Worm (Caenorhabditis elegans): Measurements from ENCODE around the gene apc-2.

Gene apc-2

DNA sequence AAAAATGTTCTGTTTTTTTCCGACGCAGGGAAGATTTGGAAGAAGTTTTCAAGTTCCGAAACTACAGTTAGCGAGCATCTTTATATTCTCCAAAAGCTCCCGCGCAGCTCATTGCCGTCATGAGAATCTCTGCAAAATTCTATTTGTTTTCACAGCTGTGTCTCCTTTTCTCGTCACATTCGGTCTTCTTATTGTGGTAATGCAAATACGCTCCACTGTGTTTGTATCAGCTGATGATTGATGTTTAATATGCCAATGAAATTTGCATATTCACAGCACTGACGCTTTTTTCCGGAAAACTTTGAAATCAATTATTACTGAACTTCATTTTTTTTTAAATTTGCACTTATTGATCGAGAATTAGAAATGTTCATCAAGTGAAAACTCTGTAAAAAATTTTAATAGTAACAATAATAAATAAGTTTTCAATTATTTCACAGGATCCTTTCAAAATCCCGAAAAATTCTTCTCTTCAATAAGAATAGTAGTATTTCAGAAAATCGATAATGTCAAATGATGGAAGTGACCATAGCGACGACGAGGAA, 12.7 kb downstream of the apc-2 start, which contains the start of gene K06H7.2:
TSS of gene K06H7.2 (plus strand) at position 495 of the 545 bp plus-strand sequence.
- no peak for TF ChIP-seq hmg-4 (GFP tag; optimal IDR thresholded peaks at IDR 0.05)
- no peak for TF ChIP-seq B0310.2 (tag; optimal IDR thresholded peaks at IDR 0.05)
- no peak for TF ChIP-seq tra-4 (tag; optimal IDR thresholded peaks at IDR 0.05)
- no peak for TF ChIP-seq aly-1 (tag; optimal IDR thresholded peaks at IDR 0.05)
- no peak for TF ChIP-seq pes-1 (GFP tag; IDR thresholded peaks at IDR 0.05)
- no peak for TF ChIP-seq F13C5.2 (tag; optimal IDR thresholded peaks at IDR 0.05)
- TF ChIP-seq sea-1 (GFP tag; conservative IDR thresholded peaks at IDR 0.05), result no peak
- no peak for TF ChIP-seq hmbx-1 (tag; optimal IDR thresholded peaks at IDR 0.05)
- TF ChIP-seq ceh-13 (GFP tag; optimal IDR thresholded peaks at IDR 0.05), result no peak
- no peak for TF ChIP-seq ceh-36 (tag; optimal IDR thresholded peaks at IDR 0.05)
- no peak for TF ChIP-seq scrt-1 (GFP tag; IDR thresholded peaks at IDR 0.05)
- TF ChIP-seq ama-1 (optimal IDR thresholded peaks at IDR 0.05), result no peak
- no peak for TF ChIP-seq tbx-11 (GFP tag; IDR thresholded peaks at IDR 0.05)
- TF ChIP-seq tbx-37 (GFP tag; conservative IDR thresholded peaks at IDR 0.05), result no peak
- no peak for TF ChIP-seq flt-1 (GFP tag; IDR thresholded peaks at IDR 0.05)
- no peak for TF ChIP-seq hnd-1 (tag; optimal IDR thresholded peaks at IDR 0.05)

DNA sequence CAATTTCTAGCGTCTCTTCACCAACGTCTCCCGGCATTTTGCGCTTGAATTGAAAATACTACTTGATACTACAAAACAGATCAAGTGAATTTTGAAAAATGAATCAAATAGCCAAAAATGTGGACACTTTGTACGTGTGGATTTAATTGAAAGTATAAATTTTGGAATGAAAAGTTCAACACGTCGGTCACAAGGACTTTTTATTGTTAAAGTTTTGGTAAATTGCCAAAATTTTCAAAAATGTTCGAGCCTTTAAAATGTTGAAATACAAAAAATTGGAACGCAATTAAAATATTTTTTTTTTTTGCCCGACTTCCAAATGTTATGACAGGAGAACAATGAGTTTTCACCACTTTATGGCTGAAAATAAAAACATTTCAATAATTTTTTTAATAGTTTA, 17.7 kb downstream of the apc-2 start, which contains the start of gene K06H7.8:
TSS of gene K06H7.8 (minus strand) at position 101 of the 400 bp plus-strand sequence.
- TF ChIP-seq B0310.2 (tag; optimal IDR thresholded peaks at IDR 0.05) (no peak), tra-4 (tag; optimal IDR thresholded peaks at IDR 0.05) (no peak), aly-1 (tag; optimal IDR thresholded peaks at IDR 0.05) (no peak), ama-1 (optimal IDR thresholded peaks at IDR 0.05) (no peak), flt-1 (GFP tag; IDR thresholded peaks at IDR 0.05) (no peak), hmg-4 (GFP tag; optimal IDR thresholded peaks at IDR 0.05) (no peak), tbx-11 (GFP tag; IDR thresholded peaks at IDR 0.05) (no peak), sea-1 (GFP tag; conservative IDR thresholded peaks at IDR 0.05) (no peak), hmbx-1 (tag; optimal IDR thresholded peaks at IDR 0.05) (no peak), scrt-1 (GFP tag; IDR thresholded peaks at IDR 0.05) (no peak), ets-7 (tag; optimal IDR thresholded peaks at IDR 0.05) (no peak), ceh-13 (GFP tag; optimal IDR thresholded peaks at IDR 0.05) (no peak), pes-1 (GFP tag; IDR thresholded peaks at IDR 0.05) (no peak), hnd-1 (tag; optimal IDR thresholded peaks at IDR 0.05) (no peak), F13C5.2 (tag; optimal IDR thresholded peaks at IDR 0.05) (no peak)

ce11 chrIII:8099022-8099421, 18.6 kb downstream of the apc-2 start, which contains the start of gene K06H7.1:
K06H7.1 (plus strand) TSS chrIII:8099322.
- TF ChIP-seq aly-1 (tag; optimal IDR thresholded peaks at IDR 0.05) (no peak), hmg-4 (GFP tag; optimal IDR thresholded peaks at IDR 0.05) (no peak), tra-4 (tag; optimal IDR thresholded peaks at IDR 0.05) (no peak), F13C5.2 (tag; optimal IDR thresholded peaks at IDR 0.05) (no peak), ama-1 (optimal IDR thresholded peaks at IDR 0.05) (no peak), pes-1 (GFP tag; IDR thresholded peaks at IDR 0.05) (no peak), tbx-37 (GFP tag; conservative IDR thresholded peaks at IDR 0.05) (no peak), B0310.2 (tag; optimal IDR thresholded peaks at IDR 0.05) (no peak), scrt-1 (GFP tag; IDR thresholded peaks at IDR 0.05) (no peak), sea-1 (GFP tag; conservative IDR thresholded peaks at IDR 0.05) (no peak), hmbx-1 (tag; optimal IDR thresholded peaks at IDR 0.05) (no peak), flt-1 (GFP tag; IDR thresholded peaks at IDR 0.05) (no peak), ceh-36 (tag; optimal IDR thresholded peaks at IDR 0.05) (no peak), ceh-13 (GFP tag; optimal IDR thresholded peaks at IDR 0.05) (no peak), tbx-11 (GFP tag; IDR thresholded peaks at IDR 0.05) (no peak), hnd-1 (tag; optimal IDR thresholded peaks at IDR 0.05) (no peak)

- TF ChIP-seq ceh-36 (tag; optimal IDR thresholded peaks at IDR 0.05) (no peak), hnd-1 (tag; optimal IDR thresholded peaks at IDR 0.05) (no peak), flt-1 (GFP tag; IDR thresholded peaks at IDR 0.05) (no peak), sea-1 (GFP tag; conservative IDR thresholded peaks at IDR 0.05) (no peak)
Observed at ce11 chrIII:8100960-8101359, 20.5 kb downstream of the apc-2 start, which contains the start of gene plk-1. plk-1 (plus strand) TSS chrIII:8101348.

- TF ChIP-seq B0310.2 (tag; optimal IDR thresholded peaks at IDR 0.05) (no peak), hnd-1 (tag; optimal IDR thresholded peaks at IDR 0.05) (no peak), flt-1 (GFP tag; IDR thresholded peaks at IDR 0.05) (no peak), F13C5.2 (tag; optimal IDR thresholded peaks at IDR 0.05) (no peak), scrt-1 (GFP tag; IDR thresholded peaks at IDR 0.05) (no peak), tra-4 (tag; optimal IDR thresholded peaks at IDR 0.05) (no peak)
Observed at ce11 chrIII:8105771-8106170, 25.3 kb downstream of the apc-2 start.

DNA sequence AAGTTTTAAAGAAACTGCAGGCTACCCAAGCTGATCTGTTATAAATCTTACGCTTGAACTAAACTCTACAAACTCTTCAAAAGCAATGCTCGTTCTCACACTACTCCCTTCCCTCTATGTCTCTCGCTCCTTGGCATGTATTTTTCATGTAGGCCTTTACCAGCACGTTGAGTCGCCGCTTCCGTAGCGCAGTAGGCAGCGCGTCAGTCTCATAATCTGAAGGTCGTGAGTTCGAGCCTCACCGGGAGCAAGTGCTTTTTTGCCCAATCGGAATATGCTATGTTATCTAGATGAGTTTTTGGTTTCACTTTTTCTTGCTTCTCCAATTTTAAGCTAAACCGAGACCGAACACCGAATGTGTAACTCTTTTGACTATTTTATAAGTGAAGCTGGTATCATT, 26.0 kb downstream of the apc-2 start:
- TF ChIP-seq ama-1 (optimal IDR thresholded peaks at IDR 0.05) (no peak), tbx-37 (GFP tag; conservative IDR thresholded peaks at IDR 0.05) (peak; percentile 67), hmbx-1 (tag; optimal IDR thresholded peaks at IDR 0.05) (peak; percentile 27), tbx-11 (GFP tag; IDR thresholded peaks at IDR 0.05) (peak; percentile 77), scrt-1 (GFP tag; IDR thresholded peaks at IDR 0.05) (peak; percentile 88), ets-7 (tag; optimal IDR thresholded peaks at IDR 0.05) (peak; percentile 50), hnd-1 (tag; optimal IDR thresholded peaks at IDR 0.05) (peak; percentile 66), B0310.2 (tag; optimal IDR thresholded peaks at IDR 0.05) (peak; percentile 79), flt-1 (GFP tag; IDR thresholded peaks at IDR 0.05) (peak; percentile 86), sea-1 (GFP tag; conservative IDR thresholded peaks at IDR 0.05) (peak; percentile 88), hmg-4 (GFP tag; optimal IDR thresholded peaks at IDR 0.05) (peak; percentile 92), pes-1 (GFP tag; IDR thresholded peaks at IDR 0.05) (peak; percentile 91), F13C5.2 (tag; optimal IDR thresholded peaks at IDR 0.05) (peak; percentile 80), tra-4 (tag; optimal IDR thresholded peaks at IDR 0.05) (peak; percentile 51), aly-1 (tag; optimal IDR thresholded peaks at IDR 0.05) (peak; percentile 88), ceh-36 (tag; optimal IDR thresholded peaks at IDR 0.05) (peak; percentile 75), ceh-13 (GFP tag; optimal IDR thresholded peaks at IDR 0.05) (peak; percentile 64)

DNA sequence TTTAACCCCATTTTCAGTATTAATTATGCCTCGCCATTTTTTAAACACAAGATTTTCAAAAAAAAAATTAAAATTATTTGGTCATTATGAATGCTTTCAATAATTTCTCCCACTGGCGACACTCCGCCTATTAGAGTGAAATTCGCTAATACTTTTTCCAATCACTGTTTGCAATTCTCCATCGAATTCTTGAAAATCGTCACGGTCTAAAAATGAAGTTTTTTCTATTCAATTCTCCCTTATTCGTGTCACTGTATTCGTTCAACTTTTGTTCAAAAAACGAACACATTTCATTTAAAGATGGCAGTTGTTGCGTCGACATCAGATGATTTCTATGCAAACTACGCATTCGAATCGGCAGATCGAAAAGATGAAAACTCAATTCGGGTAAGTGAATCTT, 28.1 kb downstream of the apc-2 start, which contains the start of gene C14B9.3:
TSS of gene C14B9.3 (plus strand) at position 301 of the 400 bp plus-strand sequence.
- TF ChIP-seq ceh-36 (tag; optimal IDR thresholded peaks at IDR 0.05) (no peak), hmg-4 (GFP tag; optimal IDR thresholded peaks at IDR 0.05) (no peak), scrt-1 (GFP tag; IDR thresholded peaks at IDR 0.05) (no peak)
